Fruit fly (Drosophila melanogaster) whole organism: ENCODE data around the gene CG42366.

Source experiments
- CG8478 ChIP-seq: fragments of >200 bp; optimal IDR thresholded peaks from 2 replicates; lab custom pipeline; 2018; ENCODE audit warnings: inconsistent platforms
- Dll ChIP-seq: fragments of >200 bp; optimal IDR thresholded peaks from 2 replicates; lab custom pipeline; 2017
- EcR ChIP-seq, 2 experiments: fragments of >200 bp; optimal IDR thresholded peaks; 2 replicates each; lab custom pipeline; 2017; ENCODE audit warnings: missing biosample characterization in 2 of 2, missing genetic modification characterization in 2 of 2, missing genetic modification reagents in 2 of 2
- pan ChIP-seq: fragments of >200 bp; optimal IDR thresholded peaks from 2 replicates; lab custom pipeline; 2017
- psq ChIP-seq: fragments of >200 bp; optimal IDR thresholded peaks from 2 replicates; lab custom pipeline; 2017

DNA sequence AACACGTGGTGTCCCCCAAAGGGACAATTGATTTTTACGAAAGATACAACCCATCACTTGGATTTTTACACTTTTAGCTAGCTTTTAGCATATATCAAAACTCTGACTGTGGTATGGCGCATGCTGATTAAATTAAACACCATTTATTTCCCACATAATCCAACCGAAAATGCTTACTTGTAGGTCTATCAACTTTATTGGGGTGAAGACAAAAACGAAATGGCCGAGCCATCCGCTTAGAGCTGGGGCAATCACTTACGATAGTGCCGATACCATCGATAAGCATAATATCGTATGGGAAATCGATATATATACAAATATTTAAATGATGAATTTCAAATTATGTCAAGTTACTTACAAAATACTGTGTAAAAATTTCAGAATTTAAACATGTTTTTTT is 27.7 kb upstream of the CG42366 start, which contains the start of gene RpS2:
- TF ChIP-seq CG8478 (lab: Kevin White, UChicago) (no peak), pan (no peak), psq (no peak), Dll (lab: Kevin White, UChicago) (no peak), EcR (GFP tag; optimal IDR thresholded peaks at IDR 0.05; lab: Kevin White, UChicago) (no peak)
